Worm (Caenorhabditis elegans) whole organism, L2 larva: ENCODE data around the gene grd-9.
A peak's percentile ranks its signal among the peaks of the same experiment; 100 is the strongest.

Experiments
- C34F6.9 ChIP-seq: fragments of 150-350 bp; optimal IDR thresholded peaks from 2 replicates; lab custom pipeline; 2014; ENCODE audit warnings: missing biosample characterization, missing genetic modification characterization
- F13H6.1 ChIP-seq: sonication (generic microtip); optimal IDR thresholded peaks from 2 replicates; lab custom pipeline; 2016; ENCODE audit warnings: missing genetic modification characterization, missing compliant biosample characterization
- R02D3.7 ChIP-seq: fragments of 150-350 bp; optimal IDR thresholded peaks from 2 replicates; lab custom pipeline; 2014; ENCODE audit warnings: missing biosample characterization, missing genetic modification characterization
- ZK546.5 ChIP-seq: sonication (generic microtip); optimal IDR thresholded peaks from 2 replicates; lab custom pipeline; 2017; ENCODE audit warnings: missing biosample characterization, missing genetic modification characterization
- alr-1 ChIP-seq: fragments of 150-350 bp; optimal IDR thresholded peaks from 2 replicates; lab custom pipeline; 2014; ENCODE audit warnings: missing biosample characterization, missing genetic modification characterization
- aly-2 ChIP-seq: fragments of 150-350 bp; optimal IDR thresholded peaks from 2 replicates; lab custom pipeline; 2014; ENCODE audit warnings: missing biosample characterization, missing genetic modification characterization
- ama-1 ChIP-seq: fragments of 150-350 bp; optimal IDR thresholded peaks from 2 replicates; lab custom pipeline; 2018; ENCODE audit warnings: inconsistent platforms
- blmp-1 ChIP-seq: sonication (generic microtip); optimal IDR thresholded peaks from 2 replicates; lab custom pipeline; 2017; ENCODE audit warnings: missing genetic modification characterization, mild to moderate bottlenecking, missing compliant biosample characterization, antibody characterized with exemption, moderate library complexity; ENCODE audit not compliant: insufficient read depth
- ceh-82 ChIP-seq: fragments of 150-350 bp; optimal IDR thresholded peaks from 2 replicates; lab custom pipeline; 2014; ENCODE audit warnings: missing biosample characterization, missing genetic modification characterization
- dmd-4 ChIP-seq: sonication (generic microtip); optimal IDR thresholded peaks from 2 replicates; lab custom pipeline; 2017; ENCODE audit warnings: missing biosample characterization, missing genetic modification characterization
- egl-27 ChIP-seq: sonication (generic microtip); optimal IDR thresholded peaks from 3 replicates; lab custom pipeline; 2017; ENCODE audit warnings: missing biosample characterization, missing genetic modification reagents, missing genetic modification characterization
- elt-1 ChIP-seq: fragments of 150-350 bp; optimal IDR thresholded peaks from 2 replicates; lab custom pipeline; 2014; ENCODE audit warnings: missing biosample characterization, missing genetic modification characterization
- elt-3 ChIP-seq: sonication (generic microtip); optimal IDR thresholded peaks from 2 replicates; lab custom pipeline; 2017; ENCODE audit warnings: missing biosample characterization, missing genetic modification characterization
- gmeb-1 ChIP-seq: fragments of 150-350 bp; optimal IDR thresholded peaks from 2 replicates; lab custom pipeline; 2014; ENCODE audit warnings: missing biosample characterization, missing genetic modification characterization
- lin-13 ChIP-seq: fragments of 150-350 bp; optimal IDR thresholded peaks from 2 replicates; lab custom pipeline; 2014; ENCODE audit warnings: missing biosample characterization, missing genetic modification reagents, missing genetic modification characterization
- lsy-2 ChIP-seq, 2 experiments: fragments of 150-350 bp in 1 of 2; sonication (generic microtip) in 1 of 2; optimal IDR thresholded peaks; 2 replicates each; lab custom pipeline; 2014 to 2017; ENCODE audit warnings: missing biosample characterization in 2 of 2, missing genetic modification characterization in 2 of 2
- mab-5 ChIP-seq: fragments of 150-350 bp; optimal IDR thresholded peaks from 2 replicates; lab custom pipeline; 2014; ENCODE audit warnings: missing biosample characterization, missing genetic modification characterization
- mbf-1 ChIP-seq: sonication (generic microtip); optimal IDR thresholded peaks from 2 replicates; lab custom pipeline; 2017; ENCODE audit warnings: missing biosample characterization, missing genetic modification characterization
- mdl-1 ChIP-seq, 2 experiments: fragments of 150-350 bp in 1 of 2; sonication (generic microtip) in 1 of 2; optimal IDR thresholded peaks; 2 replicates each; lab custom pipeline; 2017; ENCODE audit warnings: missing biosample characterization in 2 of 2, missing genetic modification characterization in 2 of 2
- nhr-12 ChIP-seq: fragments of 150-350 bp; optimal IDR thresholded peaks from 2 replicates; lab custom pipeline; 2014; ENCODE audit warnings: missing biosample characterization, missing genetic modification characterization
- nhr-129 ChIP-seq: fragments of 150-350 bp; optimal IDR thresholded peaks from 2 replicates; lab custom pipeline; 2014; ENCODE audit warnings: missing biosample characterization, missing genetic modification characterization
- nhr-21 ChIP-seq: fragments of 150-350 bp; optimal IDR thresholded peaks from 2 replicates; lab custom pipeline; 2014; ENCODE audit warnings: missing biosample characterization, missing genetic modification characterization
- nhr-237 ChIP-seq: fragments of 150-350 bp; optimal IDR thresholded peaks from 2 replicates; lab custom pipeline; 2014; ENCODE audit warnings: missing biosample characterization, missing genetic modification characterization
- nhr-25 ChIP-seq: fragments of 150-350 bp; sonication (generic microtip); optimal IDR thresholded peaks from 3 replicates; lab custom pipeline; 2014; ENCODE audit warnings: missing biosample characterization, missing genetic modification characterization
- peb-1 ChIP-seq: fragments of 150-350 bp; optimal IDR thresholded peaks from 2 replicates; lab custom pipeline; 2014; ENCODE audit warnings: missing biosample characterization, missing genetic modification characterization
- skn-1 ChIP-seq: sonication (generic microtip); optimal IDR thresholded peaks from 2 replicates; lab custom pipeline; 2017; ENCODE audit warnings: missing biosample characterization, missing genetic modification characterization
- sma-3 ChIP-seq: sonication (generic microtip); optimal IDR thresholded peaks from 2 replicates; lab custom pipeline; 2016; ENCODE audit warnings: missing genetic modification reagents, missing genetic modification characterization, missing compliant biosample characterization
- sma-9 ChIP-seq, 2 experiments: fragments of 150-350 bp in 1 of 2; sonication (generic microtip) in 1 of 2; optimal IDR thresholded peaks; 2 replicates each; lab custom pipeline; 2014 to 2016; ENCODE audit warnings: missing genetic modification characterization in 2 of 2, mild to moderate bottlenecking in 1 of 2, missing biosample characterization in 1 of 2, missing compliant biosample characterization in 1 of 2, missing genetic modification reagents in 1 of 2, moderate library complexity in 1 of 2
- unc-39 ChIP-seq: fragments of 150-350 bp; optimal IDR thresholded peaks from 2 replicates; lab custom pipeline; 2014; ENCODE audit warnings: missing biosample characterization, missing genetic modification characterization
- unc-55 ChIP-seq: fragments of 150-350 bp; sonication (generic microtip); optimal IDR thresholded peaks from 3 replicates; lab custom pipeline; 2014; ENCODE audit warnings: missing biosample characterization, missing genetic modification reagents, missing genetic modification characterization
- zag-1 ChIP-seq: fragments of 150-350 bp; optimal IDR thresholded peaks from 2 replicates; lab custom pipeline; 2014; ENCODE audit warnings: missing biosample characterization, missing genetic modification characterization
- ztf-1 ChIP-seq: fragments of 200-800 bp; sonication (Bioruptor generic); conservative IDR thresholded peaks from 2 replicates; pipeline ENCODE4 v1.3.6; 2022; ENCODE audit warnings: missing genetic modification characterization, missing compliant biosample characterization
- ztf-11 ChIP-seq: sonication (generic microtip); optimal IDR thresholded peaks from 2 replicates; lab custom pipeline; 2017; ENCODE audit warnings: missing biosample characterization, missing genetic modification characterization
- ztf-4 ChIP-seq: fragments of 150-350 bp; optimal IDR thresholded peaks from 2 replicates; lab custom pipeline; 2014; ENCODE audit warnings: missing biosample characterization, missing genetic modification characterization

The grd-9 gene

ce11 chrV:5848015-5848609 is 47.0 kb upstream of the grd-9 start:
- TF ChIP-seq C34F6.9 (peak; percentile 11), unc-55 (GFP tag; lab: Kevin White, UChicago) (peak; percentile 59), F13H6.1 (tag; lab: Kevin White, UChicago) (peak; percentile 53), ZK546.5 (tag; lab: Kevin White, UChicago) (no peak), mdl-1 (tag; optimal IDR thresholded peaks at IDR 0.05; lab: Kevin White, UChicago) (no peak), zag-1 (tag; lab: Kevin White, UChicago) (no peak), nhr-129 (tag; lab: Kevin White, UChicago) (peak; percentile 55), ztf-4 (tag; lab: Kevin White, UChicago) (peak; percentile 19), ceh-82 (tag; lab: Kevin White, UChicago) (no peak), nhr-25 (tag; lab: Kevin White, UChicago) (peak; percentile 16), nhr-21 (tag; lab: Kevin White, UChicago) (no peak)

- TF ChIP-seq nhr-129 (tag; lab: Kevin White, UChicago), result no peak
- no peak for TF ChIP-seq zag-1 (tag; lab: Kevin White, UChicago)
- TF ChIP-seq elt-3 (tag; lab: Kevin White, UChicago), result no peak
- no peak for TF ChIP-seq skn-1 (tag; lab: Kevin White, UChicago)
- TF ChIP-seq, all 48 proteins: peak for 0
Observed at ce11 chrV:5850671-5851070, 44.5 kb upstream of the grd-9 start.

DNA sequence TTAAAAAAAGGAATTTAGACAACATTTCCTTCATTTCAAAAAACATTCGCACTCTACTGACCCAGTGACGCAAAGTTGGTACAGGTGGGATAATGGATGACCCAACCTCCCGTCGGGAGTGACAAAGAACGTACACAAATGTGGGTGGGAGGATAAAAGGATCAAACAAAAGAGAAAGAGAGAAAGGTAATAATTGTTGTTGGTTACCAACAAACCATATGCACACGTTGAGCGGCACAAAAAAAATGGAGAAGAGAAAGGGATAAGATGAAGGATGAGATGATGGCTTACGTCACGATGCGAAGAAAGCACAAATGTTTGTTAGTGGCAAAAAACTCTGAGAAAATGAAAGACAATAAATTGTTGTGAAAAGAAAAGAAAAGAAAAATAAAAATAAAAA is 43.5 kb upstream of the grd-9 start:
- TF ChIP-seq gmeb-1 (tag; lab: Kevin White, UChicago), result no peak
- no peak for TF ChIP-seq alr-1 (tag; lab: Kevin White, UChicago)
- TF ChIP-seq nhr-129 (tag; lab: Kevin White, UChicago), result peak; percentile 73
- TF ChIP-seq sma-9 (GFP tag; optimal IDR thresholded peaks at IDR 0.05; lab: Kevin White, UChicago), result peak; percentile 36
- TF ChIP-seq sma-9 (tag; optimal IDR thresholded peaks at IDR 0.05; lab: Kevin White, UChicago), result no peak
- peak; percentile 16 for TF ChIP-seq F13H6.1 (tag; lab: Kevin White, UChicago)

DNA sequence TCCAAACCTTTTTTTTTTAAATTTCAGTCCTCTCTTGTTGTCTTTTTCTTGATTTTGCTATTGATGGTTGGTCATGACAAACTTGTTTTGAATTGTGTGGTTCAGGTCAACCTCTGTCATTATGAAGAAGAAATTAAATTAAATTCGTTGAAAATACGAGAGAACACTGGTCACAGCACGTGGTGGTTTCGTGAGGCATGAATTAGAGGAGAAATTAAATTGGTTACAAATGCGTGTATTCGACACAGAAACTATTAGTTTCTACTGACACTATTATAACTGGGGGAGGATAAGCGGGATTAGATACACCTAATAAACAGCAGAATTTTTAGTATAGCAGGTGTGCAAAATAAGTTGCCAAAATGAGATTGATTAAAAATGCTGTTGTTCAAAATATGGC is 43.0 kb upstream of the grd-9 start:
- TF ChIP-seq dmd-4, result no peak
- no peak for TF ChIP-seq gmeb-1 (tag; lab: Kevin White, UChicago)
- TF ChIP-seq peb-1, result no peak
- TF ChIP-seq elt-3 (tag; lab: Kevin White, UChicago), result no peak
- TF ChIP-seq ama-1 (lab: Kevin White, UChicago), result no peak
- TF ChIP-seq F13H6.1 (tag; lab: Kevin White, UChicago), result no peak
- TF ChIP-seq R02D3.7 (tag; lab: Kevin White, UChicago), result no peak
- TF ChIP-seq nhr-129 (tag; lab: Kevin White, UChicago), result no peak
- no peak for TF ChIP-seq elt-1 (tag; lab: Kevin White, UChicago)

- TF ChIP-seq F13H6.1 (tag; lab: Kevin White, UChicago) (no peak), ztf-4 (tag; lab: Kevin White, UChicago) (no peak), ztf-11 (tag; lab: Kevin White, UChicago) (no peak), unc-55 (GFP tag; lab: Kevin White, UChicago) (peak; percentile 77), dmd-4 (no peak), egl-27 (tag; lab: Kevin White, UChicago) (no peak), skn-1 (tag; lab: Kevin White, UChicago) (no peak)
Observed at ce11 chrV:5862479-5863188, 32.5 kb upstream of the grd-9 start, which contains the start of gene F26F12.8. TSS of gene F26F12.8 (minus strand) at chrV:5862529.

- no peak for TF ChIP-seq ztf-11 (tag; lab: Kevin White, UChicago)
- TF ChIP-seq ceh-82 (tag; lab: Kevin White, UChicago), result no peak
- no peak for TF ChIP-seq sma-3 (GFP tag; lab: Kevin White, UChicago)
- TF ChIP-seq ztf-1, result no peak
- TF ChIP-seq ama-1 (lab: Kevin White, UChicago), result no peak
- TF ChIP-seq blmp-1, result no peak
- TF ChIP-seq nhr-129 (tag; lab: Kevin White, UChicago), result no peak
- TF ChIP-seq aly-2 (tag; lab: Kevin White, UChicago), result no peak
- TF ChIP-seq nhr-25 (tag; lab: Kevin White, UChicago), result no peak
- no peak for TF ChIP-seq unc-55 (GFP tag; lab: Kevin White, UChicago)
- no peak for TF ChIP-seq nhr-237
- TF ChIP-seq lin-13 (GFP tag; lab: Kevin White, UChicago), result no peak
- TF ChIP-seq mab-5 (tag; lab: Kevin White, UChicago), result no peak
- no peak for TF ChIP-seq nhr-12
- TF ChIP-seq R02D3.7 (tag; lab: Kevin White, UChicago), result no peak
- TF ChIP-seq lsy-2 (tag; optimal IDR thresholded peaks at IDR 0.05; lab: Kevin White, UChicago), result no peak
- no peak for TF ChIP-seq unc-39
- no peak for TF ChIP-seq mbf-1 (tag; lab: Kevin White, UChicago)
Observed at ce11 chrV:5865085-5865484, 30.0 kb upstream of the grd-9 start, which contains the start of gene F26F12.5. TSS of gene F26F12.5 (minus strand) at chrV:5865185.
